Comparison of ENCODE assay signal across 3 fruit fly cellular contexts in genomic region chr4:380462-380861, dm6.
A peak's percentile ranks its signal among the peaks of the same experiment; 100 is the strongest.
TF ChIP-seq lines count a peak whose summit lies in the region.

No protein-coding gene starts in this region.

- no peak for TF ChIP-seq CTCF in whole organism, embryonic (GFP tag; optimal IDR thresholded peaks at IDR 0.05; lab: Kevin White, UChicago)

TF ChIP-seq in whole organism, embryonic, 481 proteins besides CTCF, POLR2A, EP300 and RAD21:
- TF ChIP-seq CG10543 (GFP tag; optimal IDR thresholded peaks at IDR 0.05; lab: Kevin White, UChicago) = no peak
- 0 out of 4 replicates have a peak, but pooled peaks have one; percentile 20 for TF ChIP-seq Dll (GFP tag; IDR thresholded peaks at IDR 0.05; lab: Robert Waterston, UW; ENCODE audit: partially characterized antibody)
- TF ChIP-seq D19A (tag; optimal IDR thresholded peaks at IDR 0.05; lab: Kevin White, UChicago) = peak; percentile 17
- peak; percentile 84 for TF ChIP-seq pros (GFP tag; optimal IDR thresholded peaks at IDR 0.05; lab: Kevin White, UChicago)
- TF ChIP-seq Awh (GFP tag; IDR thresholded peaks at IDR 0.05; lab: Robert Waterston, UW) = peak; percentile 83
- TF ChIP-seq kni (GFP tag; optimal IDR thresholded peaks at IDR 0.05; lab: Kevin White, UChicago) = peak; percentile 84
- TF ChIP-seq CG8290 (GFP tag; optimal IDR thresholded peaks at IDR 0.05; lab: Kevin White, UChicago) = no peak
- peak in 1 of 2 experiments; percentile 30 for TF ChIP-seq CG8290 (tag; optimal IDR thresholded peaks at IDR 0.05; lab: Kevin White, UChicago)
- peak; percentile 58 for TF ChIP-seq CG12769 (tag; optimal IDR thresholded peaks at IDR 0.05; lab: Kevin White, UChicago)
- peak; percentile 73; the same call in 1 of the 4 replicates for TF ChIP-seq chinmo (GFP tag; IDR thresholded peaks at IDR 0.05; lab: Robert Waterston, UW; ENCODE audit: partially characterized antibody)
- TF ChIP-seq Fer3 (tag; optimal IDR thresholded peaks at IDR 0.05; lab: Kevin White, UChicago) = no peak
- peak; percentile 72 for TF ChIP-seq Med (GFP tag; lab: Kevin White, UChicago)
- TF ChIP-seq tll (GFP tag; optimal IDR thresholded peaks at IDR 0.05; lab: Kevin White, UChicago) = peak in 1 of 2 experiments; percentile 3
- peak; percentile 1 for TF ChIP-seq salm (tag; optimal IDR thresholded peaks at IDR 0.05; lab: Kevin White, UChicago)
- peak; percentile 68 for TF ChIP-seq Ets65A (GFP tag; lab: Kevin White, UChicago)
- TF ChIP-seq seq (GFP tag; IDR thresholded peaks at IDR 0.05; lab: Robert Waterston, UW) = no peak
- peak; percentile 63 for TF ChIP-seq sens (GFP tag; lab: Kevin White, UChicago)
- no peak for TF ChIP-seq eyg (GFP tag; optimal IDR thresholded peaks at IDR 0.05; lab: Kevin White, UChicago)
- TF ChIP-seq zen (tag; optimal IDR thresholded peaks at IDR 0.05; lab: Kevin White, UChicago) = peak; percentile 62

TF ChIP-seq in whole organism, prepupa, 60 proteins besides CTCF, POLR2A, EP300 and RAD21:
- peak; percentile 48 for TF ChIP-seq Eip78C (GFP tag; lab: Kevin White, UChicago)
- peak; percentile 18 for TF ChIP-seq Sox102F (GFP tag; optimal IDR thresholded peaks at IDR 0.05; lab: Kevin White, UChicago)
- TF ChIP-seq CG11762 (GFP tag; optimal IDR thresholded peaks at IDR 0.05; lab: Kevin White, UChicago; ENCODE audit: insufficient read depth) = no peak
- peak in 1 of 2 experiments; percentile 16 for TF ChIP-seq ss (GFP tag; optimal IDR thresholded peaks at IDR 0.05; lab: Kevin White, UChicago)
- peak; percentile 91 for TF ChIP-seq CG1621 (tag; optimal IDR thresholded peaks at IDR 0.05; lab: Kevin White, UChicago)

TF ChIP-seq in whole organism, wandering third instar larva, 38 proteins besides CTCF, POLR2A, EP300 and RAD21:
- TF ChIP-seq Vsx2 (GFP tag; optimal IDR thresholded peaks at IDR 0.05; lab: Kevin White, UChicago; ENCODE audit: partially characterized antibody) (peak; percentile 66), Hr78 (GFP tag; optimal IDR thresholded peaks at IDR 0.05; lab: Kevin White, UChicago) (no peak)

Comparison
In these comparisons a context has a peak if more than half of its experiments do, and no peak if none do; other contexts are left out.
1. Of the 7 proteins assayed by ChIP-seq in both whole organism, embryonic and whole organism, prepupa: peak only in whole organism, embryonic: none; only in whole organism, prepupa: Sox102F; in both: none; in neither: 6.